Worm (Caenorhabditis elegans) whole organism, young adult: ENCODE data around the gene B0336.12.

Source experiments
- B0336.3 ChIP-seq: fragments of 200-800 bp; sonication (Bioruptor generic); IDR thresholded peaks from 2 replicates; pipeline ENCODE4 v1.3.6; 2022; ENCODE audit warnings: missing genetic modification characterization, missing compliant biosample characterization
- C06A6.2 ChIP-seq: fragments of 200-800 bp; sonication (Bioruptor generic); conservative IDR thresholded peaks from 2 replicates; pipeline ENCODE4 v1.3.6; 2022; ENCODE audit warnings: missing genetic modification characterization, missing compliant biosample characterization
- F33H1.4 ChIP-seq: fragments of 200-800 bp; sonication (Bioruptor generic); IDR thresholded peaks from 2 replicates; pipeline ENCODE4 v1.3.6; 2022; ENCODE audit warnings: missing genetic modification reagents, missing genetic modification characterization, missing compliant biosample characterization
- F52B5.7 ChIP-seq: sonication (generic microtip); optimal IDR thresholded peaks from 2 replicates; lab custom pipeline; 2016; ENCODE audit warnings: mild to moderate bottlenecking, missing genetic modification characterization, missing compliant biosample characterization
- F55B11.4 ChIP-seq: sonication (generic microtip); optimal IDR thresholded peaks from 2 replicates; lab custom pipeline; 2016; ENCODE audit warnings: missing compliant biosample characterization, missing genetic modification characterization, borderline replicate concordance; ENCODE audit not compliant: insufficient read depth
- F57C9.4 ChIP-seq: sonication (generic microtip); optimal IDR thresholded peaks from 2 replicates; lab custom pipeline; 2017; ENCODE audit warnings: mild to moderate bottlenecking, missing genetic modification characterization, missing compliant biosample characterization
- T26A5.8 ChIP-seq: sonication (generic microtip); optimal IDR thresholded peaks from 2 replicates; lab custom pipeline; 2016; ENCODE audit warnings: missing genetic modification characterization, missing compliant biosample characterization
- Y79H2A.3 ChIP-seq: fragments of 200-800 bp; sonication (Bioruptor generic); conservative IDR thresholded peaks from 2 replicates; pipeline ENCODE4 v1.3.6; 2022; ENCODE audit warnings: missing genetic modification reagents, missing genetic modification characterization, missing compliant biosample characterization
- Y95B8A.8 ChIP-seq: fragments of 200-800 bp; sonication (Bioruptor generic); IDR thresholded peaks from 2 replicates; pipeline ENCODE4 v1.3.6; 2022; ENCODE audit warnings: missing genetic modification reagents, missing genetic modification characterization, missing compliant biosample characterization
- ama-1 ChIP-seq, 3 experiments: fragments of 150-350 bp in 1 of 3; sonication (generic microtip) in 2 of 3; optimal IDR thresholded peaks; 2 replicates each; lab custom pipeline; 2014 to 2018; ENCODE audit warnings: missing biosample characterization in 2 of 3, missing genetic modification characterization in 2 of 3, missing genetic modification reagents in 2 of 3
- aptf-2 ChIP-seq: fragments of 200-800 bp; sonication (Bioruptor generic); conservative IDR thresholded peaks from 2 replicates; pipeline ENCODE4 v1.3.6; 2022; ENCODE audit warnings: missing genetic modification reagents, missing genetic modification characterization, missing compliant biosample characterization
- bed-2 ChIP-seq: fragments of 200-800 bp; sonication (Bioruptor generic); IDR thresholded peaks from 2 replicates; pipeline ENCODE4 v1.3.6; 2022; ENCODE audit warnings: missing genetic modification reagents, missing genetic modification characterization, missing compliant biosample characterization
- ccch-3 ChIP-seq: fragments of 200-800 bp; sonication (Bioruptor generic); optimal IDR thresholded peaks from 2 replicates; lab custom pipeline; 2018; ENCODE audit warnings: mild to moderate bottlenecking, missing genetic modification characterization, missing compliant biosample characterization
- cebp-2 ChIP-seq: fragments of 200-800 bp; sonication (Bioruptor generic); IDR thresholded peaks from 2 replicates; pipeline ENCODE4 v1.3.6; 2022; ENCODE audit warnings: missing genetic modification characterization, missing compliant biosample characterization
- ceh-79 ChIP-seq: sonication (generic microtip); optimal IDR thresholded peaks from 2 replicates; lab custom pipeline; 2017; ENCODE audit warnings: mild to moderate bottlenecking, missing genetic modification characterization, missing compliant biosample characterization
- dpff-1 ChIP-seq: sonication (generic microtip); optimal IDR thresholded peaks from 2 replicates; lab custom pipeline; 2017; ENCODE audit warnings: mild to moderate bottlenecking, missing genetic modification characterization, missing compliant biosample characterization
- egrh-3 ChIP-seq: fragments of 200-800 bp; sonication (Bioruptor generic); IDR thresholded peaks from 2 replicates; pipeline ENCODE4 v1.3.6; 2022; ENCODE audit warnings: missing genetic modification reagents, missing genetic modification characterization, missing compliant biosample characterization
- ekl-4 ChIP-seq: fragments of 200-800 bp; sonication (Bioruptor generic); IDR thresholded peaks from 2 replicates; pipeline ENCODE4 v1.3.6; 2022; ENCODE audit warnings: missing genetic modification reagents, missing genetic modification characterization, missing compliant biosample characterization
- ets-4 ChIP-seq: fragments of 200-800 bp; sonication (Bioruptor generic); optimal IDR thresholded peaks from 2 replicates; lab custom pipeline; 2018; ENCODE audit warnings: mild to moderate bottlenecking, missing genetic modification characterization, missing compliant biosample characterization
- fkh-3 ChIP-seq: sonication (generic microtip); optimal IDR thresholded peaks from 2 replicates; lab custom pipeline; 2016; ENCODE audit warnings: mild to moderate bottlenecking, missing genetic modification characterization, missing compliant biosample characterization
- gei-17 ChIP-seq: fragments of 200-800 bp; sonication (Bioruptor generic); optimal IDR thresholded peaks from 2 replicates; lab custom pipeline; 2018; ENCODE audit warnings: mild to moderate bottlenecking, missing genetic modification characterization, missing compliant biosample characterization
- hmg-20 ChIP-seq: fragments of 200-800 bp; sonication (Bioruptor generic); IDR thresholded peaks from 2 replicates; pipeline ENCODE4 v1.3.6; 2022; ENCODE audit warnings: missing genetic modification reagents, missing genetic modification characterization, missing compliant biosample characterization
- lag-1 ChIP-seq: fragments of 200-800 bp; sonication (Bioruptor generic); IDR thresholded peaks from 2 replicates; pipeline ENCODE4 v1.3.6; 2022; ENCODE audit warnings: missing genetic modification reagents, missing genetic modification characterization, missing compliant biosample characterization
- lin-26 ChIP-seq: fragments of 200-800 bp; sonication (Bioruptor generic); IDR thresholded peaks from 2 replicates; pipeline ENCODE4 v1.3.6; 2022; ENCODE audit warnings: missing genetic modification reagents, missing genetic modification characterization, missing compliant biosample characterization
- lin-35 ChIP-seq, 3 experiments: fragments of 150-350 bp in 2 of 3; sonication (generic microtip) in 1 of 3; optimal IDR thresholded peaks; 2 replicates each; lab custom pipeline; 2014 to 2018; ENCODE audit warnings: missing biosample characterization in 3 of 3, missing genetic modification characterization in 3 of 3, missing genetic modification reagents in 3 of 3
- lin-40 ChIP-seq: sonication (generic microtip); optimal IDR thresholded peaks from 2 replicates; lab custom pipeline; 2016; ENCODE audit warnings: missing genetic modification characterization, mild to moderate bottlenecking, missing compliant biosample characterization, missing genotype, missing genetic modification reagents
- lin-54 ChIP-seq: fragments of 200-800 bp; sonication (Bioruptor generic); optimal IDR thresholded peaks from 2 replicates; lab custom pipeline; 2018; ENCODE audit warnings: mild to moderate bottlenecking, missing genetic modification characterization, missing compliant biosample characterization
- lir-1 ChIP-seq: fragments of 200-800 bp; sonication (Bioruptor generic); conservative IDR thresholded peaks from 2 replicates; pipeline ENCODE4 v1.3.6; 2022; ENCODE audit warnings: missing genetic modification reagents, missing genetic modification characterization, missing compliant biosample characterization
- lsl-1 ChIP-seq: fragments of 200-800 bp; sonication (Bioruptor generic); optimal IDR thresholded peaks from 2 replicates; lab custom pipeline; 2018; ENCODE audit warnings: mild to moderate bottlenecking, missing genetic modification characterization, moderate library complexity, missing compliant biosample characterization
- madf-6 ChIP-seq: fragments of 200-800 bp; sonication (Bioruptor generic); IDR thresholded peaks from 2 replicates; pipeline ENCODE4 v1.3.6; 2022; ENCODE audit warnings: missing genetic modification reagents, missing genetic modification characterization, missing compliant biosample characterization
- madf-8 ChIP-seq: fragments of 200-800 bp; sonication (Bioruptor generic); conservative IDR thresholded peaks from 2 replicates; pipeline ENCODE4 v1.3.6; 2022; ENCODE audit warnings: missing genetic modification reagents, missing genetic modification characterization, missing compliant biosample characterization
- mcd-1 ChIP-seq: fragments of 200-800 bp; sonication (Bioruptor generic); IDR thresholded peaks from 2 replicates; pipeline ENCODE4 v1.3.6; 2022; ENCODE audit warnings: missing genetic modification reagents, missing genetic modification characterization, missing compliant biosample characterization
- mxl-1 ChIP-seq: sonication (generic microtip); optimal IDR thresholded peaks from 2 replicates; lab custom pipeline; 2016; ENCODE audit warnings: missing genetic modification characterization, missing compliant biosample characterization
- nhr-179 ChIP-seq: sonication (generic microtip); optimal IDR thresholded peaks from 2 replicates; lab custom pipeline; 2016; ENCODE audit warnings: mild to moderate bottlenecking, missing genetic modification characterization, missing compliant biosample characterization
- nhr-80 ChIP-seq: sonication (generic microtip); optimal IDR thresholded peaks from 2 replicates; lab custom pipeline; 2016; ENCODE audit warnings: missing genetic modification characterization, missing compliant biosample characterization
- nhr-90 ChIP-seq: sonication (generic microtip); optimal IDR thresholded peaks from 2 replicates; lab custom pipeline; 2016; ENCODE audit warnings: missing genotype, mild to moderate bottlenecking, missing genetic modification characterization, missing compliant biosample characterization
- pbrm-1 ChIP-seq: fragments of 200-800 bp; sonication (Bioruptor generic); IDR thresholded peaks from 2 replicates; pipeline ENCODE4 v1.3.6; 2022; ENCODE audit warnings: missing genetic modification reagents, missing genetic modification characterization, missing compliant biosample characterization
- repo-1 ChIP-seq: sonication (generic microtip); optimal IDR thresholded peaks from 2 replicates; lab custom pipeline; 2017; ENCODE audit warnings: mild to moderate bottlenecking, missing genetic modification characterization, missing compliant biosample characterization
- snpc-1.1 ChIP-seq: sonication (generic microtip); optimal IDR thresholded peaks from 2 replicates; lab custom pipeline; 2017; ENCODE audit warnings: missing genetic modification characterization, mild to moderate bottlenecking, missing compliant biosample characterization, antibody characterized with exemption, moderate library complexity, missing genotype, missing genetic modification reagents; ENCODE audit not compliant: insufficient read depth
- snpc-1.3 ChIP-seq: sonication (generic microtip); optimal IDR thresholded peaks from 2 replicates; lab custom pipeline; 2017; ENCODE audit warnings: missing genetic modification characterization, mild to moderate bottlenecking, missing compliant biosample characterization, antibody characterized with exemption, moderate library complexity, missing genotype, missing genetic modification reagents; ENCODE audit not compliant: insufficient read depth
- snpc-3.4 ChIP-seq: sonication (generic microtip); optimal IDR thresholded peaks from 2 replicates; lab custom pipeline; 2017; ENCODE audit warnings: missing genetic modification characterization, mild to moderate bottlenecking, missing compliant biosample characterization, antibody characterized with exemption, moderate library complexity, missing genotype, missing genetic modification reagents
- somi-1 ChIP-seq: fragments of 200-800 bp; sonication (Bioruptor generic); optimal IDR thresholded peaks from 2 replicates; lab custom pipeline; 2018; ENCODE audit warnings: mild to moderate bottlenecking, missing genetic modification characterization, missing compliant biosample characterization
- tbx-9 ChIP-seq: sonication (generic microtip); optimal IDR thresholded peaks from 2 replicates; lab custom pipeline; 2016; ENCODE audit warnings: borderline replicate concordance, missing genetic modification characterization, inconsistent platforms, missing compliant biosample characterization
- xnd-1 ChIP-seq: sonication (generic microtip); optimal IDR thresholded peaks from 2 replicates; lab custom pipeline; 2016; ENCODE audit warnings: missing genotype, missing genetic modification reagents, missing genetic modification characterization, missing compliant biosample characterization
- zfh-2 ChIP-seq: fragments of 200-800 bp; sonication (Bioruptor generic); conservative IDR thresholded peaks from 2 replicates; pipeline ENCODE4 v1.3.6; 2022; ENCODE audit warnings: missing genetic modification reagents, missing genetic modification characterization, missing compliant biosample characterization
- ztf-26 ChIP-seq: sonication (generic microtip); optimal IDR thresholded peaks from 2 replicates; lab custom pipeline; 2017; ENCODE audit warnings: missing genetic modification characterization, missing compliant biosample characterization
- ztf-28 ChIP-seq: fragments of 200-800 bp; sonication (Bioruptor generic); IDR thresholded peaks from 2 replicates; pipeline ENCODE4 v1.3.6; 2022; ENCODE audit warnings: missing genetic modification reagents, missing genetic modification characterization, missing compliant biosample characterization
- ztf-6 ChIP-seq: fragments of 200-800 bp; sonication (Bioruptor generic); IDR thresholded peaks from 2 replicates; pipeline ENCODE4 v1.3.6; 2022; ENCODE audit warnings: missing genetic modification reagents, missing genetic modification characterization, missing compliant biosample characterization

Gene B0336.12

DNA sequence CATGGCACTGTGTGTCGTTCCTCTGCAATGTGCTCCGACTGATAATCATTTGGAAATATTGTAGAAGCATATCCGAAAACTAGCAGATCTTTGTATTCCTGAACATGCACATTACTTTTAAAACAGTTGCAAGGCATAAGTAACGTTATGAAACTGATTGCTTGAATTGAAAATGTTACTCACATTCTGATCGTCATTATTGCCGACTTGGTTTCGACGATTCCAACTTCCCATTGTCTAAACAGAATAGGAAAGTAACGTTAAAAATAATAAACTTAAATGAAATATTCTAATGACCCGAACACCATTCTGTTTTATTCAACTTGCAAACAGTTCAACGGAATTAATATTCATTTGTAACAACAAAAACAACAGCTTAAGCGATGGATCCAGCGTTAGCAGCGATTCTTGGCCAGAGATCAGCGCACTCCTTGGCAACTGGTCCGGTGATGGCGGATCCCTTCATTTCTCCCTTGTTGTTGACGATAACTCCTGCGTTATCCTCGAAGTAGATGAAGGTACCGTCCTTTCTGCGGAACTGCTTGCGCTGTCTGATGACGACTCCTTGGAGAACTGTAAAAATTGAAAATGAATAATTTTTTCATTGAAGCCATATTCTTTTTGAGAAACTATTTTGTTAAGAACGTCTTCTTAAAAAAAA lies 4.6 kb downstream of the B0336.12 start, which contains the start of gene swp-1:
Gene swp-1, minus strand, starts transcription at position 298 of the 661 bp plus-strand sequence.
- TF ChIP-seq F55B11.4: no peak
- TF ChIP-seq snpc-1.3: no peak
- no peak for TF ChIP-seq nhr-179 (tag; lab: Kevin White, UChicago)
- TF ChIP-seq ceh-79 (tag; lab: Kevin White, UChicago): no peak
- no peak for TF ChIP-seq mcd-1
- no peak for TF ChIP-seq ets-4 (GFP tag; lab: Kevin White, UChicago)
- TF ChIP-seq madf-6 (GFP tag; lab: Robert Waterston, UW): peak; percentile 78
- TF ChIP-seq lin-35 (GFP tag; optimal IDR thresholded peaks at IDR 0.05; lab: Kevin White, UChicago): peak in 1 of 3 experiments; percentile 10
- TF ChIP-seq fkh-3: no peak
- no peak for TF ChIP-seq Y95B8A.8 (GFP tag; lab: Robert Waterston, UW)
- peak; percentile 57 for TF ChIP-seq snpc-1.1 (tag; lab: Kevin White, UChicago)
- TF ChIP-seq lin-40 (tag; lab: Kevin White, UChicago): no peak
- TF ChIP-seq B0336.3 (GFP tag; lab: Robert Waterston, UW): peak; percentile 97
- TF ChIP-seq tbx-9 (tag; lab: Kevin White, UChicago): no peak
- no peak for TF ChIP-seq repo-1 (tag; lab: Kevin White, UChicago)
- TF ChIP-seq nhr-90 (tag; lab: Kevin White, UChicago): no peak
- no peak for TF ChIP-seq ccch-3
- TF ChIP-seq lir-1 (GFP tag; lab: Robert Waterston, UW): no peak
- TF ChIP-seq T26A5.8 (tag; lab: Kevin White, UChicago): no peak
- no peak for TF ChIP-seq bed-2 (GFP tag; lab: Robert Waterston, UW)
- TF ChIP-seq ztf-26 (tag; lab: Kevin White, UChicago): no peak
- peak; percentile 74 for TF ChIP-seq lin-26 (GFP tag; lab: Robert Waterston, UW)
- no peak for TF ChIP-seq madf-8 (GFP tag; lab: Robert Waterston, UW)
- no peak for TF ChIP-seq lag-1 (GFP tag; lab: Robert Waterston, UW)
- peak; percentile 46 for TF ChIP-seq F33H1.4
- peak; percentile 38 for TF ChIP-seq lsl-1 (GFP tag; lab: Kevin White, UChicago)
- TF ChIP-seq Y79H2A.3: no peak
- no peak for TF ChIP-seq somi-1 (GFP tag; lab: Kevin White, UChicago)
- no peak for TF ChIP-seq dpff-1 (tag; lab: Kevin White, UChicago)
- TF ChIP-seq C06A6.2 (GFP tag; lab: Robert Waterston, UW): no peak
- no peak for TF ChIP-seq ztf-6 (GFP tag; lab: Robert Waterston, UW)
- no peak for TF ChIP-seq gei-17 (GFP tag; lab: Kevin White, UChicago)
- TF ChIP-seq ama-1 (optimal IDR thresholded peaks at IDR 0.05; lab: Kevin White, UChicago): no peak
- TF ChIP-seq ama-1 (GFP tag; optimal IDR thresholded peaks at IDR 0.05; lab: Kevin White, UChicago): no peak
- TF ChIP-seq hmg-20 (GFP tag; lab: Robert Waterston, UW): no peak
- no peak for TF ChIP-seq aptf-2 (GFP tag; lab: Robert Waterston, UW)
- TF ChIP-seq ekl-4 (GFP tag; lab: Robert Waterston, UW): peak; percentile 70
- no peak for TF ChIP-seq pbrm-1
- no peak for TF ChIP-seq mxl-1
- TF ChIP-seq ztf-28: no peak
- TF ChIP-seq nhr-80 (tag; lab: Kevin White, UChicago): no peak
- no peak for TF ChIP-seq zfh-2 (GFP tag; lab: Robert Waterston, UW)
- TF ChIP-seq egrh-3 (GFP tag; lab: Robert Waterston, UW): no peak
- TF ChIP-seq F57C9.4 (tag; lab: Kevin White, UChicago): no peak
- TF ChIP-seq F52B5.7 (tag; lab: Kevin White, UChicago): no peak
- no peak for TF ChIP-seq snpc-3.4 (tag; lab: Kevin White, UChicago)
- TF ChIP-seq lin-54 (GFP tag; lab: Kevin White, UChicago): peak; percentile 65
- no peak for TF ChIP-seq cebp-2 (GFP tag; lab: Robert Waterston, UW)
- TF ChIP-seq xnd-1: peak; percentile 34
